Worm (Caenorhabditis elegans): ENCODE measurements around the gene F09B12.3.

F09B12.3 gene

ce11 chrX:15089123-15089522 lies 8.6 kb downstream of the F09B12.3 start, which contains the start of gene flr-4:
flr-4 (plus strand) TSS chrX:15089397.
- TF ChIP-seq T22C8.4 (GFP tag; IDR thresholded peaks at IDR 0.05) (no peak), ztf-23 (GFP tag; IDR thresholded peaks at IDR 0.05) (no peak), tab-1 (GFP tag; IDR thresholded peaks at IDR 0.05) (no peak), cog-1 (tag; optimal IDR thresholded peaks at IDR 0.05) (no peak), med-1 (GFP tag; optimal IDR thresholded peaks at IDR 0.05; ENCODE audit: insufficient read depth) (no peak), flt-1 (GFP tag; IDR thresholded peaks at IDR 0.05) (no peak), ztf-29 (GFP tag; IDR thresholded peaks at IDR 0.05) (no peak), ref-1 (GFP tag; conservative IDR thresholded peaks at IDR 0.05) (no peak), klf-2 (GFP tag; conservative IDR thresholded peaks at IDR 0.05) (no peak)

- TF ChIP-seq T22C8.4 (GFP tag; IDR thresholded peaks at IDR 0.05), result no peak
- TF ChIP-seq med-1 (GFP tag; optimal IDR thresholded peaks at IDR 0.05; ENCODE audit: insufficient read depth), result no peak
- TF ChIP-seq ref-1 (GFP tag; conservative IDR thresholded peaks at IDR 0.05), result no peak
- no peak for TF ChIP-seq cog-1 (tag; optimal IDR thresholded peaks at IDR 0.05)
- TF ChIP-seq ztf-29 (GFP tag; IDR thresholded peaks at IDR 0.05), result no peak
- TF ChIP-seq flt-1 (GFP tag; IDR thresholded peaks at IDR 0.05), result no peak
- no peak for TF ChIP-seq ztf-23 (GFP tag; IDR thresholded peaks at IDR 0.05)
- no peak for TF ChIP-seq klf-2 (GFP tag; conservative IDR thresholded peaks at IDR 0.05)
- TF ChIP-seq tab-1 (GFP tag; IDR thresholded peaks at IDR 0.05), result no peak
These were observed 10.0 kb downstream of the F09B12.3 start for ce11 chrX:15087752-15088151.

- no peak for TF ChIP-seq flt-1 (GFP tag; IDR thresholded peaks at IDR 0.05)
- TF ChIP-seq tab-1 (GFP tag; IDR thresholded peaks at IDR 0.05), result no peak
- TF ChIP-seq ref-1 (GFP tag; conservative IDR thresholded peaks at IDR 0.05), result no peak
- no peak for TF ChIP-seq ztf-29 (GFP tag; IDR thresholded peaks at IDR 0.05)
- no peak for TF ChIP-seq cog-1 (tag; optimal IDR thresholded peaks at IDR 0.05)
- TF ChIP-seq med-1 (GFP tag; optimal IDR thresholded peaks at IDR 0.05; ENCODE audit: insufficient read depth), result no peak
- TF ChIP-seq T22C8.4 (GFP tag; IDR thresholded peaks at IDR 0.05), result no peak
- TF ChIP-seq ztf-23 (GFP tag; IDR thresholded peaks at IDR 0.05), result no peak
- no peak for TF ChIP-seq klf-2 (GFP tag; conservative IDR thresholded peaks at IDR 0.05)
These were observed 13.4 kb downstream of the F09B12.3 start, which contains the start of gene F09B12.5 for ce11 chrX:15084395-15084794. F09B12.5 (plus strand) TSS chrX:15084695.

- no peak for TF ChIP-seq tab-1 (GFP tag; IDR thresholded peaks at IDR 0.05)
These were observed 14.0 kb downstream of the F09B12.3 start, which contains the start of gene H40L08.1 for ce11 chrX:15083795-15084194. H40L08.1 (minus strand) TSS chrX:15084086.

- TF ChIP-seq ref-1 (GFP tag; conservative IDR thresholded peaks at IDR 0.05) (no peak), cog-1 (tag; optimal IDR thresholded peaks at IDR 0.05) (no peak), ztf-29 (GFP tag; IDR thresholded peaks at IDR 0.05) (no peak), med-1 (GFP tag; optimal IDR thresholded peaks at IDR 0.05; ENCODE audit: insufficient read depth) (no peak), ztf-23 (GFP tag; IDR thresholded peaks at IDR 0.05) (no peak), klf-2 (GFP tag; conservative IDR thresholded peaks at IDR 0.05) (no peak)
These were observed 16.3 kb downstream of the F09B12.3 start for ce11 chrX:15081486-15081885.

ce11 chrX:15079406-15079805 lies 18.3 kb downstream of the F09B12.3 start:
- no peak for TF ChIP-seq klf-2 (GFP tag; conservative IDR thresholded peaks at IDR 0.05)

ce11 chrX:15078276-15078675 lies 19.5 kb downstream of the F09B12.3 start:
- no peak for TF ChIP-seq ztf-29 (GFP tag; IDR thresholded peaks at IDR 0.05)
- TF ChIP-seq cog-1 (tag; optimal IDR thresholded peaks at IDR 0.05), result no peak
- no peak for TF ChIP-seq ref-1 (GFP tag; conservative IDR thresholded peaks at IDR 0.05)
- no peak for TF ChIP-seq tab-1 (GFP tag; IDR thresholded peaks at IDR 0.05)
- no peak for TF ChIP-seq med-1 (GFP tag; optimal IDR thresholded peaks at IDR 0.05; ENCODE audit: insufficient read depth)

- TF ChIP-seq flt-1 (GFP tag; IDR thresholded peaks at IDR 0.05) (no peak), cog-1 (tag; optimal IDR thresholded peaks at IDR 0.05) (no peak), ztf-23 (GFP tag; IDR thresholded peaks at IDR 0.05) (no peak), T22C8.4 (GFP tag; IDR thresholded peaks at IDR 0.05) (no peak), med-1 (GFP tag; optimal IDR thresholded peaks at IDR 0.05; ENCODE audit: insufficient read depth) (no peak), klf-2 (GFP tag; conservative IDR thresholded peaks at IDR 0.05) (no peak), tab-1 (GFP tag; IDR thresholded peaks at IDR 0.05) (no peak), ztf-29 (GFP tag; IDR thresholded peaks at IDR 0.05) (no peak), ref-1 (GFP tag; conservative IDR thresholded peaks at IDR 0.05) (no peak)
These were observed 20.0 kb downstream of the F09B12.3 start, which contains the start of the genes H40L08.8, H40L08.2 and H40L08.7 for ce11 chrX:15077597-15078261. H40L08.8 (minus strand) TSS chrX:15077633. H40L08.2 (minus strand) TSS chrX:15077744. H40L08.7 (minus strand) TSS chrX:15077744.

- no peak for TF ChIP-seq flt-1 (GFP tag; IDR thresholded peaks at IDR 0.05)
- no peak for TF ChIP-seq med-1 (GFP tag; optimal IDR thresholded peaks at IDR 0.05; ENCODE audit: insufficient read depth)
- TF ChIP-seq ref-1 (GFP tag; conservative IDR thresholded peaks at IDR 0.05), result no peak
- TF ChIP-seq cog-1 (tag; optimal IDR thresholded peaks at IDR 0.05), result no peak
- no peak for TF ChIP-seq tab-1 (GFP tag; IDR thresholded peaks at IDR 0.05)
- no peak for TF ChIP-seq ztf-29 (GFP tag; IDR thresholded peaks at IDR 0.05)
- TF ChIP-seq ztf-23 (GFP tag; IDR thresholded peaks at IDR 0.05), result no peak
- TF ChIP-seq klf-2 (GFP tag; conservative IDR thresholded peaks at IDR 0.05), result no peak
- TF ChIP-seq T22C8.4 (GFP tag; IDR thresholded peaks at IDR 0.05), result no peak
These were observed 20.8 kb downstream of the F09B12.3 start for ce11 chrX:15076909-15077308.

ce11 chrX:15076042-15076565 lies 21.6 kb downstream of the F09B12.3 start, which contains the start of the genes H40L08.3 and H40L08.9:
H40L08.3 (minus strand) TSS chrX:15076092.
H40L08.9 (minus strand) TSS chrX:15076480.
- TF ChIP-seq ztf-29 (GFP tag; IDR thresholded peaks at IDR 0.05), result no peak
- no peak for TF ChIP-seq cog-1 (tag; optimal IDR thresholded peaks at IDR 0.05)
- no peak for TF ChIP-seq T22C8.4 (GFP tag; IDR thresholded peaks at IDR 0.05)
- TF ChIP-seq flt-1 (GFP tag; IDR thresholded peaks at IDR 0.05), result no peak

All from whole organism, midembryonic.